Fruit fly (Drosophila melanogaster): ENCODE data around the gene Tim9a.

The Tim9a gene

dm6 chrX:13396378-13397099, 11.5 kb downstream of the Tim9a start, which contains the start of gene Bcat (continued):
- TF ChIP-seq CG16815 (GFP tag; optimal IDR thresholded peaks at IDR 0.05) (peak; percentile 60), cad (GFP tag; optimal IDR thresholded peaks at IDR 0.05) (no peak), CoRest (tag; optimal IDR thresholded peaks at IDR 0.05) (peak; percentile 89), stc (GFP tag; IDR thresholded peaks at IDR 0.05) (0 out of 2 replicates have a peak, but pooled peaks have one; percentile 49), jumu (GFP tag; optimal IDR thresholded peaks at IDR 0.05) (no peak), wdn (GFP tag; IDR thresholded peaks at IDR 0.05) (0 out of 2 replicates have a peak, but pooled peaks have one; percentile 15), row (GFP tag; IDR thresholded peaks at IDR 0.05) (peak; percentile 76), tap (tag; optimal IDR thresholded peaks at IDR 0.05) (peak; percentile 44), HLHmδ (GFP tag; optimal IDR thresholded peaks at IDR 0.05) (peak; percentile 16), org-1 (GFP tag; optimal IDR thresholded peaks at IDR 0.05) (peak; percentile 70), CG10979 (tag; optimal IDR thresholded peaks at IDR 0.05) (peak; percentile 47), bab2 (GFP tag; optimal IDR thresholded peaks at IDR 0.05) (peak; percentile 59), Gsc (GFP tag; IDR thresholded peaks at IDR 0.05) (no peak), ci (GFP tag; IDR thresholded peaks at IDR 0.05) (peak; percentile 75; the same call in 2 of the 3 replicates), CG1233 (GFP tag; optimal IDR thresholded peaks at IDR 0.05) (peak; percentile 65), HHEX (GFP tag; optimal IDR thresholded peaks at IDR 0.05) (peak; percentile 63), Fer1 (GFP tag; optimal IDR thresholded peaks at IDR 0.05) (peak; percentile 64), al (GFP tag; IDR thresholded peaks at IDR 0.05) (peak; percentile 53), chinmo (GFP tag; IDR thresholded peaks at IDR 0.05; ENCODE audit: partially characterized antibody) (peak; percentile 68; the same call in 1 of the 4 replicates), Dek (tag; optimal IDR thresholded peaks at IDR 0.05) (peak; percentile 70), CG9817 (tag; optimal IDR thresholded peaks at IDR 0.05) (peak; percentile 50), Abd-B (GFP tag; optimal IDR thresholded peaks at IDR 0.05) (peak; percentile 60), lab (GFP tag; optimal IDR thresholded peaks at IDR 0.05) (peak; percentile 62), CG6683 (GFP tag; optimal IDR thresholded peaks at IDR 0.05) (peak; percentile 55), HLH54F (GFP tag; optimal IDR thresholded peaks at IDR 0.05) (peak; percentile 33), CG31365 (tag; optimal IDR thresholded peaks at IDR 0.05) (no peak), nom (GFP tag; optimal IDR thresholded peaks at IDR 0.05) (peak; percentile 57), sqz (GFP tag; optimal IDR thresholded peaks at IDR 0.05) (peak; percentile 12), Asciz (GFP tag; optimal IDR thresholded peaks at IDR 0.05) (peak; percentile 43), slou (GFP tag; optimal IDR thresholded peaks at IDR 0.05) (peak; percentile 43), sens-2 (GFP tag; IDR thresholded peaks at IDR 0.05) (no peak), gsb (GFP tag; IDR thresholded peaks at IDR 0.05) (0 out of 2 replicates have a peak, but pooled peaks have one; percentile 41), ssp (GFP tag; IDR thresholded peaks at IDR 0.05) (peak; percentile 47), CG10274 (GFP tag; optimal IDR thresholded peaks at IDR 0.05) (peak; percentile 77), CG33557 (GFP tag; optimal IDR thresholded peaks at IDR 0.05) (peak; percentile 18), Fer2 (tag; optimal IDR thresholded peaks at IDR 0.05) (peak; percentile 57), CG10366 (GFP tag; IDR thresholded peaks at IDR 0.05) (peak; percentile 35; the same call in 1 of the 2 replicates), PHDP (tag; optimal IDR thresholded peaks at IDR 0.05) (peak; percentile 74), CG10462 (GFP tag; optimal IDR thresholded peaks at IDR 0.05) (peak; percentile 4), CG4730 (GFP tag; IDR thresholded peaks at IDR 0.05) (0 out of 2 replicates have a peak, but pooled peaks have one; percentile 33), CG6689 (GFP tag; IDR thresholded peaks at IDR 0.05) (peak; percentile 74), jing (GFP tag; optimal IDR thresholded peaks at IDR 0.05) (peak; percentile 31), CG34422 (GFP tag; IDR thresholded peaks at IDR 0.05) (no peak), CG9727 (GFP tag; optimal IDR thresholded peaks at IDR 0.05) (peak; percentile 85), Awh (GFP tag; IDR thresholded peaks at IDR 0.05) (0 out of 2 replicates have a peak, but pooled peaks have one; percentile 14), prd (optimal IDR thresholded peaks at IDR 0.05) (no peak), prd (GFP tag; IDR thresholded peaks at IDR 0.05) (peak; percentile 59; the same call in 1 of the 3 replicates), gce (GFP tag; IDR thresholded peaks at IDR 0.05) (0 out of 3 replicates have a peak, but pooled peaks have one; percentile 17)
